Worm (Caenorhabditis elegans) whole organism, young adult: ENCODE data around the gene T26C12.3.
A peak's percentile ranks its signal among the peaks of the same experiment; 100 is the strongest.

Experiments
- B0035.1 ChIP-seq: sonication (generic microtip); optimal IDR thresholded peaks from 2 replicates; lab custom pipeline; 2016; ENCODE audit warnings: missing genetic modification characterization, mild to moderate bottlenecking, missing compliant biosample characterization, missing genotype, missing genetic modification reagents
- B0336.3 ChIP-seq: fragments of 200-800 bp; sonication (Bioruptor generic); IDR thresholded peaks from 2 replicates; pipeline ENCODE4 v1.3.6; 2022; ENCODE audit warnings: missing genetic modification characterization, missing compliant biosample characterization
- C06A6.2 ChIP-seq: fragments of 200-800 bp; sonication (Bioruptor generic); conservative IDR thresholded peaks from 2 replicates; pipeline ENCODE4 v1.3.6; 2022; ENCODE audit warnings: missing genetic modification characterization, missing compliant biosample characterization
- F37B4.10 ChIP-seq: fragments of 200-800 bp; sonication (Bioruptor generic); IDR thresholded peaks from 2 replicates; pipeline ENCODE4 v1.3.6; 2022; ENCODE audit warnings: missing genetic modification characterization, missing compliant biosample characterization
- F49E8.2 ChIP-seq: sonication (generic microtip); optimal IDR thresholded peaks from 3 replicates; lab custom pipeline; 2017; ENCODE audit warnings: missing genetic modification characterization, mild to moderate bottlenecking, missing compliant biosample characterization, antibody characterized with exemption, moderate library complexity; ENCODE audit not compliant: insufficient read depth
- K12H6.12 ChIP-seq: fragments of 200-800 bp; sonication (Bioruptor generic); optimal IDR thresholded peaks from 2 replicates; lab custom pipeline; 2018; ENCODE audit warnings: mild to moderate bottlenecking, missing genetic modification characterization, missing compliant biosample characterization
- T07F8.4 ChIP-seq: sonication (generic microtip); optimal IDR thresholded peaks from 2 replicates; lab custom pipeline; 2016; ENCODE audit warnings: mild to moderate bottlenecking, missing genetic modification characterization, moderate library complexity, missing compliant biosample characterization
- T26A5.8 ChIP-seq: sonication (generic microtip); optimal IDR thresholded peaks from 2 replicates; lab custom pipeline; 2016; ENCODE audit warnings: missing genetic modification characterization, missing compliant biosample characterization
- Y53G8AR.9 ChIP-seq: fragments of 200-800 bp; sonication (Bioruptor generic); conservative IDR thresholded peaks from 2 replicates; pipeline ENCODE4 v1.3.6; 2022; ENCODE audit warnings: missing genetic modification reagents, missing genetic modification characterization, missing compliant biosample characterization
- Y56A3A.18 ChIP-seq: fragments of 200-800 bp; sonication (Bioruptor generic); IDR thresholded peaks from 2 replicates; pipeline ENCODE4 v1.3.6; 2022; ENCODE audit warnings: missing genetic modification reagents, missing genetic modification characterization, missing compliant biosample characterization
- Y67H2A.10 ChIP-seq: fragments of 200-800 bp; sonication (Bioruptor generic); conservative IDR thresholded peaks from 2 replicates; pipeline ENCODE4 v1.3.6; 2022; ENCODE audit warnings: missing genetic modification reagents, missing genetic modification characterization, missing compliant biosample characterization
- ZK185.1 ChIP-seq: sonication (generic microtip); optimal IDR thresholded peaks from 2 replicates; lab custom pipeline; 2016; ENCODE audit warnings: mild to moderate bottlenecking, missing genetic modification characterization, missing compliant biosample characterization; ENCODE audit not compliant: poor library complexity, severe bottlenecking
- ama-1 ChIP-seq, 3 experiments: fragments of 150-350 bp in 1 of 3; sonication (generic microtip) in 2 of 3; optimal IDR thresholded peaks; 2 replicates each; lab custom pipeline; 2014 to 2018; ENCODE audit warnings: missing biosample characterization in 2 of 3, missing genetic modification characterization in 2 of 3, missing genetic modification reagents in 2 of 3
- athp-1 ChIP-seq: sonication (generic microtip); optimal IDR thresholded peaks from 2 replicates; lab custom pipeline; 2017; ENCODE audit warnings: mild to moderate bottlenecking, missing genetic modification characterization, missing compliant biosample characterization
- attf-3 ChIP-seq: fragments of 200-800 bp; sonication (Bioruptor generic); conservative IDR thresholded peaks from 2 replicates; pipeline ENCODE4 v1.3.6; 2022; ENCODE audit warnings: missing genetic modification reagents, missing genetic modification characterization, missing compliant biosample characterization
- bed-1 ChIP-seq: fragments of 200-800 bp; sonication (Bioruptor generic); IDR thresholded peaks from 2 replicates; pipeline ENCODE4 v1.3.6; 2022; ENCODE audit warnings: missing genetic modification reagents, missing genetic modification characterization, missing compliant biosample characterization
- chd-7 ChIP-seq: sonication (generic microtip); optimal IDR thresholded peaks from 2 replicates; lab custom pipeline; 2016; ENCODE audit warnings: mild to moderate bottlenecking, missing genetic modification characterization, moderate library complexity, missing compliant biosample characterization
- die-1 ChIP-seq: sonication (generic microtip); optimal IDR thresholded peaks from 2 replicates; lab custom pipeline; 2016; ENCODE audit warnings: missing genotype, mild to moderate bottlenecking, missing genetic modification characterization, missing compliant biosample characterization
- dpff-1 ChIP-seq: sonication (generic microtip); optimal IDR thresholded peaks from 2 replicates; lab custom pipeline; 2017; ENCODE audit warnings: mild to moderate bottlenecking, missing genetic modification characterization, missing compliant biosample characterization
- efl-1 ChIP-seq: fragments of 150-350 bp; optimal IDR thresholded peaks from 2 replicates; lab custom pipeline; 2014; ENCODE audit warnings: missing biosample characterization, missing genetic modification reagents, missing genetic modification characterization
- egrh-3 ChIP-seq: fragments of 200-800 bp; sonication (Bioruptor generic); IDR thresholded peaks from 2 replicates; pipeline ENCODE4 v1.3.6; 2022; ENCODE audit warnings: missing genetic modification reagents, missing genetic modification characterization, missing compliant biosample characterization
- hmg-20 ChIP-seq: fragments of 200-800 bp; sonication (Bioruptor generic); IDR thresholded peaks from 2 replicates; pipeline ENCODE4 v1.3.6; 2022; ENCODE audit warnings: missing genetic modification reagents, missing genetic modification characterization, missing compliant biosample characterization
- hsf-1 ChIP-seq: fragments of 200-800 bp; sonication (Bioruptor generic); IDR thresholded peaks from 2 replicates; pipeline ENCODE4 v1.3.6; 2022; ENCODE audit warnings: missing genetic modification reagents, missing genetic modification characterization, missing compliant biosample characterization
- lsl-1 ChIP-seq: fragments of 200-800 bp; sonication (Bioruptor generic); optimal IDR thresholded peaks from 2 replicates; lab custom pipeline; 2018; ENCODE audit warnings: mild to moderate bottlenecking, missing genetic modification characterization, moderate library complexity, missing compliant biosample characterization
- madf-6 ChIP-seq: fragments of 200-800 bp; sonication (Bioruptor generic); IDR thresholded peaks from 2 replicates; pipeline ENCODE4 v1.3.6; 2022; ENCODE audit warnings: missing genetic modification reagents, missing genetic modification characterization, missing compliant biosample characterization
- madf-8 ChIP-seq: fragments of 200-800 bp; sonication (Bioruptor generic); conservative IDR thresholded peaks from 2 replicates; pipeline ENCODE4 v1.3.6; 2022; ENCODE audit warnings: missing genetic modification reagents, missing genetic modification characterization, missing compliant biosample characterization
- mcd-1 ChIP-seq: fragments of 200-800 bp; sonication (Bioruptor generic); IDR thresholded peaks from 2 replicates; pipeline ENCODE4 v1.3.6; 2022; ENCODE audit warnings: missing genetic modification reagents, missing genetic modification characterization, missing compliant biosample characterization
- mes-4 ChIP-seq: sonication (generic microtip); optimal IDR thresholded peaks from 2 replicates; lab custom pipeline; 2016; ENCODE audit warnings: missing genotype, missing genetic modification characterization, missing compliant biosample characterization
- nfya-1 ChIP-seq: sonication (generic microtip); optimal IDR thresholded peaks from 2 replicates; lab custom pipeline; 2017; ENCODE audit warnings: antibody characterized with exemption, missing compliant biosample characterization, missing genetic modification characterization, borderline replicate concordance; ENCODE audit not compliant: insufficient read depth
- nhr-27 ChIP-seq: fragments of 200-800 bp; sonication (Bioruptor generic); optimal IDR thresholded peaks from 2 replicates; lab custom pipeline; 2018; ENCODE audit warnings: mild to moderate bottlenecking, missing genetic modification characterization, moderate library complexity, missing compliant biosample characterization
- nhr-80 ChIP-seq: sonication (generic microtip); optimal IDR thresholded peaks from 2 replicates; lab custom pipeline; 2016; ENCODE audit warnings: missing genetic modification characterization, missing compliant biosample characterization
- rpc-1 ChIP-seq, 2 experiments: fragments of 150-350 bp in 1 of 2; sonication (generic microtip) in 1 of 2; optimal IDR thresholded peaks; 2 replicates each; lab custom pipeline; 2014 to 2018; ENCODE audit warnings: missing biosample characterization in 1 of 2, missing genetic modification characterization in 1 of 2, missing genetic modification reagents in 1 of 2, missing genotype in 1 of 2
- snpc-1.3 ChIP-seq: sonication (generic microtip); optimal IDR thresholded peaks from 2 replicates; lab custom pipeline; 2017; ENCODE audit warnings: missing genetic modification characterization, mild to moderate bottlenecking, missing compliant biosample characterization, antibody characterized with exemption, moderate library complexity, missing genotype, missing genetic modification reagents; ENCODE audit not compliant: insufficient read depth
- snpc-4 ChIP-seq, 5 experiments: fragments of 150-350 bp in 1 of 5; sonication (generic microtip) in 4 of 5; optimal IDR thresholded peaks; 2 replicates each; lab custom pipeline; 2014 to 2018; ENCODE audit warnings: missing genetic modification characterization in 5 of 5, missing biosample characterization in 3 of 5, antibody characterized with exemption in 2 of 5, mild to moderate bottlenecking in 2 of 5, missing compliant biosample characterization in 2 of 5, missing genotype in 2 of 5, moderate library complexity in 2 of 5, missing genetic modification reagents in 1 of 5
- tbp1 ChIP-seq: fragments of 200-800 bp; sonication (Bioruptor generic); optimal IDR thresholded peaks from 2 replicates; lab custom pipeline; 2018; ENCODE audit warnings: mild to moderate bottlenecking, missing genetic modification characterization, missing compliant biosample characterization
- tbx-9 ChIP-seq: sonication (generic microtip); optimal IDR thresholded peaks from 2 replicates; lab custom pipeline; 2016; ENCODE audit warnings: borderline replicate concordance, missing genetic modification characterization, inconsistent platforms, missing compliant biosample characterization
- tlf-1 ChIP-seq: fragments of 200-800 bp; sonication (Bioruptor generic); optimal IDR thresholded peaks from 2 replicates; lab custom pipeline; 2018; ENCODE audit warnings: mild to moderate bottlenecking, missing genetic modification characterization, missing compliant biosample characterization
- unc-130 ChIP-seq: sonication (generic microtip); optimal IDR thresholded peaks from 2 replicates; lab custom pipeline; 2016; ENCODE audit warnings: missing genetic modification reagents, missing genetic modification characterization, missing compliant biosample characterization
- ztf-28 ChIP-seq: fragments of 200-800 bp; sonication (Bioruptor generic); IDR thresholded peaks from 2 replicates; pipeline ENCODE4 v1.3.6; 2022; ENCODE audit warnings: missing genetic modification reagents, missing genetic modification characterization, missing compliant biosample characterization

T26C12.3 gene

DNA sequence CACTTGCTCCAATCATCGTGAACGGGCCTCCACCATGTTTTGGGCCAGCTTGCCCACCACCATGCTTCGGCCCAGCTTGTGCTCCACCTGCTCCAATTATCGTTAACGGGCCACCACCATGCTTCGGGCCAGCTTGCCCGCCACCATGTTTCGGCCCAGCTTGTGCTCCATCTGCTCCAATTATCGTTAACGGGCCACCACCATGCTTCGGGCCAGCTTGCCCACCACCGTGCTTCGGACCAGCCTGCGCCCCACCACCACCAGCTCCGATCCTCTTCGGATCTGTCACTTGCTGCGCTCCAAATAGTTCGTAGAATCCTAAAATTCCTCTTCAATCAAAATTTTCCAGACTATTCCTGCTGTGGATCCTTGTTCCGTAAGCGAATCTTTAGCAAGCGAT is 26.0 kb upstream of the T26C12.3 start (continued):
- TF ChIP-seq nhr-80 (tag; lab: Kevin White, UChicago) = no peak
- TF ChIP-seq madf-8 (GFP tag; lab: Robert Waterston, UW) = no peak
- TF ChIP-seq dpff-1 (tag; lab: Kevin White, UChicago) = no peak
- no peak for TF ChIP-seq snpc-1.3 (tag; lab: Kevin White, UChicago)
- TF ChIP-seq Y67H2A.10 = no peak
- no peak for TF ChIP-seq ztf-28 (GFP tag; lab: Robert Waterston, UW)
- TF ChIP-seq, all 124 proteins: peak for 5

DNA sequence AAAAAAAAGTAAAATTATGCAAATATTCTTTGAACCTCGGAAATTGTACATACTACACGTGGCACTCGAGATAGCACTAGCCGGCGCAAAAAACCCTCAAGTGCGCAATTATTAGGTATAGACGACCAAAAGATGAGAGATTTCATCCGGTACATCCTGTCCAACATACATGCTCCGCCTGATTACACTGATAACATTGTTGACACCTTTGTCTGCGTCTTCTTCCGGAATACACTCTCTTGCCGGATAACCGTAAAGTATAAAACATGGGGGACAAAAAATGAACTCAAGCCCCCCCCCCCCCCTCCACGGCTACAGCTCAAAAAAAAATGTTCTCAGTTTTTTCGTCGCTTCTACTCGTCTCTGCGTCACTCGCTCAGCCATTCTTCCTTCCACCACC is 25.1 kb upstream of the T26C12.3 start, which contains the start of gene W08E12.6:
TSS of gene W08E12.6 (plus strand) at position 301 of the 400 bp plus-strand sequence.
- TF ChIP-seq tbp1 (GFP tag; lab: Kevin White, UChicago) (no peak), snpc-1.3 (tag; lab: Kevin White, UChicago) (no peak), C06A6.2 (GFP tag; lab: Robert Waterston, UW) (no peak), egrh-3 (GFP tag; lab: Robert Waterston, UW) (no peak), hmg-20 (GFP tag; lab: Robert Waterston, UW) (no peak), ZK185.1 (tag; lab: Kevin White, UChicago) (no peak)

ce11 chrIV:3296578-3297549 is 23.7 kb upstream of the T26C12.3 start:
- TF ChIP-seq B0336.3 (GFP tag; lab: Robert Waterston, UW) (peak; percentile 82), ama-1 (optimal IDR thresholded peaks at IDR 0.05; lab: Kevin White, UChicago) (no peak), ama-1 (GFP tag; optimal IDR thresholded peaks at IDR 0.05; lab: Kevin White, UChicago) (peak in 1 of 2 experiments; percentile 79), rpc-1 (optimal IDR thresholded peaks at IDR 0.05; lab: Kevin White, UChicago) (no peak), rpc-1 (tag; optimal IDR thresholded peaks at IDR 0.05; lab: Kevin White, UChicago) (no peak), K12H6.12 (tag; lab: Kevin White, UChicago) (no peak), tlf-1 (GFP tag; lab: Kevin White, UChicago) (peak; percentile 45), bed-1 (GFP tag; lab: Robert Waterston, UW) (no peak), B0035.1 (tag; lab: Kevin White, UChicago) (peak; percentile 2), chd-7 (tag; lab: Kevin White, UChicago) (peak; percentile 51), tbp1 (GFP tag; lab: Kevin White, UChicago) (peak; percentile 34), die-1 (tag; lab: Kevin White, UChicago) (peak; percentile 41), F49E8.2 (peak; percentile 83), Y56A3A.18 (GFP tag; lab: Robert Waterston, UW) (0 out of 2 replicates have a peak, but pooled peaks have one; percentile 33), snpc-1.3 (tag; lab: Kevin White, UChicago) (peak; percentile 40), unc-130 (peak; percentile 11), T07F8.4 (no peak), Y53G8AR.9 (GFP tag; lab: Robert Waterston, UW) (peak; percentile 61; the same call in 1 of the 2 replicates), F37B4.10 (no peak), madf-6 (peak; percentile 65), snpc-4 (GFP tag; optimal IDR thresholded peaks at IDR 0.05; lab: Kevin White, UChicago) (no peak), snpc-4 (tag; optimal IDR thresholded peaks at IDR 0.05; lab: Kevin White, UChicago) (peak in 2 of 4 experiments; percentile 25 to 31), nfya-1 (tag; lab: Kevin White, UChicago) (no peak), tbx-9 (peak; percentile 41), T26A5.8 (tag; lab: Kevin White, UChicago) (peak; percentile 63), mes-4 (peak; percentile 50), nhr-27 (tag; lab: Kevin White, UChicago) (peak; percentile 69), mcd-1 (GFP tag; lab: Robert Waterston, UW) (peak; percentile 55), attf-3 (no peak), athp-1 (tag; lab: Kevin White, UChicago) (peak; percentile 78), lsl-1 (GFP tag; lab: Kevin White, UChicago) (peak; percentile 57), hsf-1 (peak; percentile 44; the same call in 1 of the 2 replicates), efl-1 (GFP tag; lab: Kevin White, UChicago) (no peak)
